Fruit fly (Drosophila melanogaster) whole organism, embryonic: ENCODE results near the gene pes.

Source experiments
- Aef1 ChIP-seq: fragments of 200-800 bp; sonication (Bioruptor generic); IDR thresholded peaks from 3 replicates; pipeline ENCODE4 v1.3.6; 2022; ENCODE audit warnings: missing biosample characterization, missing genetic modification characterization
- CG10267 ChIP-seq: fragments of 200-800 bp; sonication (Bioruptor generic); optimal IDR thresholded peaks from 2 replicates; lab custom pipeline; 2018; ENCODE audit warnings: missing biosample characterization, mild to moderate bottlenecking, missing genetic modification characterization, moderate library complexity
- CG10366 ChIP-seq: fragments of 200-800 bp; sonication (Bioruptor generic); IDR thresholded peaks from 2 replicates; pipeline ENCODE4 v1.3.6; 2022; ENCODE audit warnings: missing biosample characterization, missing genetic modification characterization
- CG12219 ChIP-seq: fragments of 200-800 bp; sonication (Bioruptor generic); optimal IDR thresholded peaks from 3 replicates; lab custom pipeline; 2018; ENCODE audit warnings: missing biosample characterization, mild to moderate bottlenecking, missing genetic modification characterization
- CG14050 ChIP-seq: fragments of 200-800 bp; sonication (Bioruptor generic); IDR thresholded peaks from 3 replicates; pipeline ENCODE4 v1.3.6; 2022; ENCODE audit warnings: missing biosample characterization, missing genetic modification characterization
- CG16863 ChIP-seq: fragments of 200-800 bp; sonication (Bioruptor generic); optimal IDR thresholded peaks from 3 replicates; lab custom pipeline; 2016; ENCODE audit warnings: missing biosample characterization, missing genetic modification characterization
- CG17328 ChIP-seq: fragments of 200-800 bp; sonication (Bioruptor generic); IDR thresholded peaks from 2 replicates; pipeline ENCODE4 v1.3.6; 2022; ENCODE audit warnings: missing biosample characterization, missing genetic modification characterization
- CG17385 ChIP-seq: fragments of 200-800 bp; sonication (Bioruptor generic); optimal IDR thresholded peaks from 3 replicates; lab custom pipeline; 2018; ENCODE audit warnings: missing biosample characterization, mild to moderate bottlenecking, missing genetic modification characterization
- CG18011 ChIP-seq: fragments of 200-800 bp; sonication (Bioruptor generic); optimal IDR thresholded peaks from 2 replicates; lab custom pipeline; 2017; ENCODE audit warnings: missing biosample characterization, missing genetic modification characterization, mild to moderate bottlenecking, moderate library complexity, missing genotype
- CG18476 ChIP-seq: fragments of 200-800 bp; sonication (Bioruptor generic); optimal IDR thresholded peaks from 2 replicates; lab custom pipeline; 2016; ENCODE audit warnings: missing biosample characterization, mild to moderate bottlenecking, missing genetic modification characterization
- CG31224 ChIP-seq: fragments of 200-800 bp; sonication (Bioruptor generic); IDR thresholded peaks from 2 replicates; pipeline ENCODE4 v1.3.6; 2022; ENCODE audit warnings: missing biosample characterization, missing genetic modification characterization
- CG3407 ChIP-seq: fragments of 200-800 bp; sonication (Bioruptor generic); optimal IDR thresholded peaks from 2 replicates; lab custom pipeline; 2018; ENCODE audit warnings: missing biosample characterization, mild to moderate bottlenecking, missing genetic modification characterization
- CG34224 ChIP-seq: fragments of 200-800 bp; sonication (Bioruptor generic); IDR thresholded peaks from 3 replicates; pipeline ENCODE4 v1.3.6; 2022; ENCODE audit warnings: missing biosample characterization, missing genetic modification characterization; ENCODE audit not compliant: partially characterized antibody
- CG4360 ChIP-seq: fragments of 200-800 bp; sonication (Bioruptor generic); IDR thresholded peaks from 2 replicates; pipeline ENCODE4 v1.3.6; 2022; ENCODE audit warnings: missing biosample characterization, missing genetic modification characterization
- CG5180 ChIP-seq: fragments of 200-800 bp; sonication (Bioruptor generic); optimal IDR thresholded peaks from 3 replicates; lab custom pipeline; 2017; ENCODE audit warnings: missing biosample characterization, missing genetic modification characterization, mild to moderate bottlenecking, moderate library complexity, missing genetic modification reagents
- CG6813 ChIP-seq: fragments of 200-800 bp; sonication (Bioruptor generic); optimal IDR thresholded peaks from 2 replicates; lab custom pipeline; 2017; ENCODE audit warnings: missing biosample characterization, missing genetic modification characterization, mild to moderate bottlenecking, moderate library complexity, missing genetic modification reagents
- CG9609 ChIP-seq: fragments of 200-800 bp; sonication (Bioruptor generic); optimal IDR thresholded peaks from 3 replicates; lab custom pipeline; 2016; ENCODE audit warnings: missing biosample characterization, missing genetic modification characterization
- CG9817 ChIP-seq: fragments of 200-800 bp; sonication (Bioruptor generic); optimal IDR thresholded peaks from 2 replicates; lab custom pipeline; 2018; ENCODE audit warnings: missing biosample characterization, mild to moderate bottlenecking, missing genetic modification characterization, moderate library complexity
- D19B ChIP-seq: fragments of 200-800 bp; sonication (Bioruptor generic); optimal IDR thresholded peaks from 2 replicates; lab custom pipeline; 2017; ENCODE audit warnings: missing biosample characterization, mild to moderate bottlenecking, missing genetic modification characterization
- Deaf1 ChIP-seq: fragments of 200-800 bp; optimal IDR thresholded peaks from 3 replicates; lab custom pipeline; 2019; ENCODE audit warnings: missing biosample characterization, mild to moderate bottlenecking, missing genetic modification characterization, moderate library complexity
- Fer3 ChIP-seq: fragments of 200-800 bp; sonication (Bioruptor generic); optimal IDR thresholded peaks from 2 replicates; lab custom pipeline; 2018; ENCODE audit warnings: missing biosample characterization, mild to moderate bottlenecking, missing genetic modification characterization, moderate library complexity
- H2.0 ChIP-seq: fragments of 200-800 bp; sonication (Bioruptor generic); IDR thresholded peaks from 2 replicates; pipeline ENCODE4 v1.3.6; 2022; ENCODE audit warnings: missing biosample characterization, missing genetic modification characterization
- Hey ChIP-seq: fragments of 200-800 bp; sonication (Bioruptor generic); optimal IDR thresholded peaks from 3 replicates; lab custom pipeline; 2018; ENCODE audit warnings: missing biosample characterization, mild to moderate bottlenecking, missing genetic modification characterization
- Hmx ChIP-seq: fragments of 200-800 bp; sonication (Bioruptor generic); optimal IDR thresholded peaks from 2 replicates; lab custom pipeline; 2016; ENCODE audit warnings: missing biosample characterization, missing genetic modification characterization
- Meics ChIP-seq: fragments of 200-800 bp; sonication (Bioruptor generic); optimal IDR thresholded peaks from 2 replicates; lab custom pipeline; 2017; ENCODE audit warnings: missing biosample characterization, mild to moderate bottlenecking, missing genetic modification characterization
- NK7.1 ChIP-seq: fragments of 200-800 bp; sonication (Bioruptor generic); optimal IDR thresholded peaks from 3 replicates; lab custom pipeline; 2016; ENCODE audit warnings: missing biosample characterization, missing genetic modification characterization
- Rx ChIP-seq: fragments of 200-800 bp; sonication (Bioruptor generic); IDR thresholded peaks from 2 replicates; pipeline ENCODE4 v1.3.6; 2022; ENCODE audit warnings: missing biosample characterization, missing genetic modification characterization
- Sin3A ChIP-seq: fragments of >200 bp; optimal IDR thresholded peaks from 2 replicates; lab custom pipeline; 2018
- Sry-δ ChIP-seq: fragments of 200-800 bp; sonication (Bioruptor generic); optimal IDR thresholded peaks from 2 replicates; lab custom pipeline; 2016; ENCODE audit warnings: missing biosample characterization, missing genetic modification characterization
- ab ChIP-seq: fragments of 200-800 bp; sonication (Bioruptor generic); optimal IDR thresholded peaks from 2 replicates; lab custom pipeline; 2016; ENCODE audit warnings: missing biosample characterization, missing genetic modification characterization
- ara ChIP-seq: fragments of 200-800 bp; sonication (Bioruptor generic); IDR thresholded peaks from 2 replicates; pipeline ENCODE4 v1.3.6; 2022; ENCODE audit warnings: missing biosample characterization, missing genetic modification characterization
- bab2 ChIP-seq: fragments of 200-800 bp; sonication (Bioruptor generic); optimal IDR thresholded peaks from 2 replicates; lab custom pipeline; 2016; ENCODE audit warnings: missing biosample characterization, missing genetic modification characterization
- chif ChIP-seq, 2 experiments: fragments of 200-800 bp; sonication (Bioruptor generic); optimal IDR thresholded peaks; 3 replicates each; lab custom pipeline; 2016; ENCODE audit warnings: missing biosample characterization in 2 of 2, missing genetic modification characterization in 2 of 2
- esg ChIP-seq: fragments of 200-800 bp; sonication (Bioruptor generic); conservative IDR thresholded peaks from 2 replicates; pipeline ENCODE4 v1.3.6; 2022; ENCODE audit warnings: missing biosample characterization, missing genetic modification characterization
- eve ChIP-seq, 2 experiments: fragments of >200 bp; optimal IDR thresholded peaks; 2 replicates each; lab custom pipeline; 2017; ENCODE audit warnings: missing biosample characterization in 2 of 2, missing genetic modification characterization in 2 of 2
- eyg ChIP-seq: fragments of 200-800 bp; sonication (Bioruptor generic); optimal IDR thresholded peaks from 3 replicates; lab custom pipeline; 2016; ENCODE audit warnings: missing biosample characterization, missing genetic modification characterization
- gt ChIP-seq: fragments of 200-800 bp; sonication (Bioruptor generic); IDR thresholded peaks from 2 replicates; pipeline ENCODE4 v1.3.6; 2022; ENCODE audit warnings: missing biosample characterization, missing genetic modification characterization
- hth ChIP-seq: fragments of >200 bp; optimal IDR thresholded peaks from 2 replicates; lab custom pipeline; 2017; ENCODE audit warnings: inconsistent platforms
- kah ChIP-seq: fragments of 200-800 bp; sonication (Bioruptor generic); optimal IDR thresholded peaks from 2 replicates; lab custom pipeline; 2018; ENCODE audit warnings: missing biosample characterization, mild to moderate bottlenecking, missing genetic modification characterization
- kay ChIP-seq: fragments of 200-800 bp; sonication (Bioruptor generic); optimal IDR thresholded peaks from 2 replicates; lab custom pipeline; 2016; ENCODE audit warnings: missing biosample characterization, missing genetic modification characterization
- maf-S ChIP-seq: fragments of 200-800 bp; sonication (Bioruptor generic); optimal IDR thresholded peaks from 2 replicates; lab custom pipeline; 2016; ENCODE audit warnings: missing biosample characterization, missing genetic modification characterization
- nerfin-1 ChIP-seq: fragments of 200-800 bp; sonication (Bioruptor generic); optimal IDR thresholded peaks from 3 replicates; lab custom pipeline; 2019; ENCODE audit warnings: missing biosample characterization, mild to moderate bottlenecking, missing genetic modification characterization, moderate library complexity
- org-1 ChIP-seq: fragments of 200-800 bp; sonication (Bioruptor generic); optimal IDR thresholded peaks from 2 replicates; lab custom pipeline; 2017; ENCODE audit warnings: missing biosample characterization, missing genetic modification characterization
- pan ChIP-seq, 4 experiments: fragments of >200 bp in 3 of 4; fragments of 200-800 bp in 1 of 4; sonication (Bioruptor generic) in 1 of 4; optimal IDR thresholded peaks in 3 of 4; IDR thresholded peaks in 1 of 4; 2 replicates each; pipeline versions ENCODE4 v1.3.6 to Lab custom; 2017 to 2022; ENCODE audit warnings: missing biosample characterization in 2 of 4, missing genetic modification characterization in 2 of 4, mixed read lengths in 1 of 4
- peb ChIP-seq: fragments of 200-800 bp; sonication (Bioruptor generic); IDR thresholded peaks from 2 replicates; pipeline ENCODE4 v1.3.6; 2022; ENCODE audit warnings: missing biosample characterization, missing genetic modification characterization
- pho ChIP-seq: fragments of 200-800 bp; sonication (Bioruptor generic); optimal IDR thresholded peaks from 2 replicates; lab custom pipeline; 2016; ENCODE audit warnings: missing biosample characterization, missing genetic modification characterization
- sens-2 ChIP-seq: fragments of 200-800 bp; sonication (Bioruptor generic); IDR thresholded peaks from 2 replicates; pipeline ENCODE4 v1.3.6; 2022; ENCODE audit warnings: missing biosample characterization, missing genetic modification characterization
- slou ChIP-seq: fragments of 200-800 bp; sonication (Bioruptor generic); optimal IDR thresholded peaks from 3 replicates; lab custom pipeline; 2016; ENCODE audit warnings: missing biosample characterization, missing genetic modification characterization
- trh ChIP-seq: fragments of 200-800 bp; sonication (Bioruptor generic); optimal IDR thresholded peaks from 2 replicates; lab custom pipeline; 2016; ENCODE audit warnings: missing biosample characterization, missing genetic modification characterization
- unpg ChIP-seq: fragments of 200-800 bp; sonication (Bioruptor generic); optimal IDR thresholded peaks from 3 replicates; lab custom pipeline; 2018; ENCODE audit warnings: missing biosample characterization, mild to moderate bottlenecking, missing genetic modification characterization, moderate library complexity
- wor ChIP-seq: fragments of 200-800 bp; sonication (Bioruptor generic); IDR thresholded peaks from 2 replicates; pipeline ENCODE4 v1.3.6; 2022; ENCODE audit warnings: missing biosample characterization, missing genetic modification characterization
- yki ChIP-seq: fragments of >200 bp; optimal IDR thresholded peaks from 3 replicates; lab custom pipeline; 2018
- zen ChIP-seq: fragments of 200-800 bp; sonication (Bioruptor generic); optimal IDR thresholded peaks from 3 replicates; lab custom pipeline; 2018; ENCODE audit warnings: missing biosample characterization, mild to moderate bottlenecking, missing genetic modification characterization, moderate library complexity

Gene pes

dm6 chr2L:8030693-8031210, 36.8 kb upstream of the pes start, which contains the start of gene Cka (continued):
- TF ChIP-seq wor (GFP tag; lab: Robert Waterston, UW) (no peak), ab (GFP tag; lab: Kevin White, UChicago) (no peak), CG5180 (GFP tag; lab: Kevin White, UChicago) (no peak), D19B (GFP tag; lab: Kevin White, UChicago) (no peak), CG34224 (peak; percentile 34; the same call in 1 of the 3 replicates), CG6813 (no peak), eve (GFP tag; optimal IDR thresholded peaks at IDR 0.05; lab: Kevin White, UChicago) (no peak), pan (optimal IDR thresholded peaks at IDR 0.05; lab: Kevin White, UChicago) (no peak), pan (GFP tag; optimal IDR thresholded peaks at IDR 0.05 in 1 of 2, IDR thresholded peaks at IDR 0.05 in 1 of 2) (peak in 1 of 2 experiments; percentile 22), Rx (no peak), CG3407 (GFP tag; lab: Kevin White, UChicago) (no peak), unpg (GFP tag; lab: Kevin White, UChicago) (no peak), Hey (tag; lab: Kevin White, UChicago) (no peak), CG31224 (GFP tag; lab: Robert Waterston, UW) (no peak), kay (no peak), H2.0 (GFP tag; lab: Robert Waterston, UW) (no peak), zen (tag; lab: Kevin White, UChicago) (peak; percentile 7), Sry-δ (no peak), CG18011 (GFP tag; lab: Kevin White, UChicago) (no peak), CG17328 (GFP tag; lab: Robert Waterston, UW) (no peak), NK7.1 (GFP tag; lab: Kevin White, UChicago) (no peak), CG12219 (GFP tag; lab: Kevin White, UChicago) (no peak), sens-2 (GFP tag; lab: Robert Waterston, UW) (no peak), eyg (GFP tag; lab: Kevin White, UChicago) (no peak), Deaf1 (tag; lab: Kevin White, UChicago) (peak; percentile 23), Fer3 (tag; lab: Kevin White, UChicago) (no peak), nerfin-1 (tag; lab: Kevin White, UChicago) (peak; percentile 80), CG4360 (no peak), CG16863 (no peak), Hmx (GFP tag; lab: Kevin White, UChicago) (no peak), esg (no peak), pho (GFP tag; lab: Kevin White, UChicago) (no peak), Meics (GFP tag; lab: Kevin White, UChicago) (no peak), CG10267 (tag; lab: Kevin White, UChicago) (no peak), ara (GFP tag; lab: Robert Waterston, UW) (no peak; the same call in 1 of the 2 replicates), CG14050 (GFP tag; lab: Robert Waterston, UW) (no peak), yki (lab: Kevin White, UChicago) (no peak), kah (GFP tag; lab: Kevin White, UChicago) (no peak), org-1 (GFP tag; lab: Kevin White, UChicago) (no peak), slou (no peak), gt (GFP tag; lab: Robert Waterston, UW) (no peak), bab2 (GFP tag; lab: Kevin White, UChicago) (no peak), CG9817 (no peak), hth (lab: Kevin White, UChicago) (no peak), Sin3A (lab: Kevin White, UChicago) (peak; percentile 46), CG17385 (no peak), CG18476 (GFP tag; lab: Kevin White, UChicago) (no peak), Aef1 (GFP tag; lab: Robert Waterston, UW) (no peak), trh (GFP tag; lab: Kevin White, UChicago) (no peak), chif (GFP tag; optimal IDR thresholded peaks at IDR 0.05; lab: Kevin White, UChicago) (no peak), maf-S (GFP tag; lab: Kevin White, UChicago) (no peak), CG9609 (GFP tag; lab: Kevin White, UChicago) (no peak), CG10366 (GFP tag; lab: Robert Waterston, UW) (no peak), peb (GFP tag; lab: Robert Waterston, UW) (no peak)
